Worm (Caenorhabditis elegans) whole organism, L1 larva: ENCODE results near the gene Y40H7A.4.

Experiments used
- F16B12.6 ChIP-seq: fragments of 150-350 bp; optimal IDR thresholded peaks from 2 replicates; lab custom pipeline; 2014; ENCODE audit warnings: missing biosample characterization, missing genetic modification characterization
- Y116A8C.19 ChIP-seq: sonication (generic microtip); optimal IDR thresholded peaks from 2 replicates; lab custom pipeline; 2016; ENCODE audit warnings: missing compliant biosample characterization, missing genetic modification characterization, borderline replicate concordance
- ceh-8 ChIP-seq: fragments of 200-800 bp; sonication (Bioruptor generic); optimal IDR thresholded peaks from 2 replicates; lab custom pipeline; 2018; ENCODE audit warnings: mild to moderate bottlenecking, missing genetic modification characterization, moderate library complexity, missing compliant biosample characterization
- ceh-82 ChIP-seq, 3 experiments: fragments of 150-350 bp in 1 of 3; sonication (generic microtip) in 2 of 3; optimal IDR thresholded peaks; 2 replicates each; lab custom pipeline; 2014 to 2017; ENCODE audit warnings: missing biosample characterization in 3 of 3, missing genetic modification characterization in 3 of 3
- ceh-90 ChIP-seq: sonication (generic microtip); optimal IDR thresholded peaks from 2 replicates; lab custom pipeline; 2016; ENCODE audit warnings: missing genetic modification characterization, missing compliant biosample characterization
- ces-1 ChIP-seq: fragments of 150-350 bp; optimal IDR thresholded peaks from 2 replicates; lab custom pipeline; 2014; ENCODE audit warnings: missing biosample characterization, missing genetic modification reagents, missing genetic modification characterization
- dpl-1 ChIP-seq, 3 experiments: fragments of 150-350 bp in 2 of 3; sonication (generic microtip) in 1 of 3; optimal IDR thresholded peaks; 2 replicates each; lab custom pipeline; 2014 to 2017; ENCODE audit warnings: missing biosample characterization in 3 of 3, missing genetic modification characterization in 3 of 3, missing genetic modification reagents in 3 of 3
- dsc-1 ChIP-seq: sonication (generic microtip); optimal IDR thresholded peaks from 2 replicates; lab custom pipeline; 2016; ENCODE audit warnings: mild to moderate bottlenecking, missing genetic modification characterization, missing compliant biosample characterization
- efl-1 ChIP-seq, 4 experiments: fragments of 150-350 bp; optimal IDR thresholded peaks in 3 of 4; peaks in 1 of 4; 1 replicate in 1 of 4; 2 replicates in 3 of 4; lab custom pipeline; 2014; ENCODE audit warnings: missing biosample characterization in 2 of 4, missing genetic modification characterization in 2 of 4, missing genetic modification reagents in 2 of 4
- elt-2 ChIP-seq: sonication (generic microtip); optimal IDR thresholded peaks from 2 replicates; lab custom pipeline; 2016; ENCODE audit warnings: missing genetic modification characterization, mild to moderate bottlenecking, inconsistent platforms, missing compliant biosample characterization, missing genetic modification reagents
- elt-3 ChIP-seq, 6 experiments: fragments of 150-350 bp in 1 of 6; sonication (generic microtip); optimal IDR thresholded peaks; 2 replicates each; lab custom pipeline; 2017 to 2018; ENCODE audit warnings: missing biosample characterization in 6 of 6, missing genetic modification characterization in 6 of 6, inconsistent platforms in 1 of 6
- ets-5 ChIP-seq: fragments of 200-800 bp; sonication (Bioruptor generic); IDR thresholded peaks from 2 replicates; pipeline ENCODE4 v1.3.6; 2022; ENCODE audit warnings: missing genetic modification characterization, missing compliant biosample characterization
- fkh-4 ChIP-seq: sonication (generic microtip); optimal IDR thresholded peaks from 2 replicates; lab custom pipeline; 2016; ENCODE audit warnings: missing compliant biosample characterization, missing genetic modification characterization, borderline replicate concordance
- hlh-4 ChIP-seq: sonication (generic microtip); optimal IDR thresholded peaks from 2 replicates; lab custom pipeline; 2016; ENCODE audit warnings: mild to moderate bottlenecking, missing genetic modification characterization, missing compliant biosample characterization
- hpl-2 ChIP-seq: fragments of 150-350 bp; optimal IDR thresholded peaks from 2 replicates; lab custom pipeline; 2014; ENCODE audit warnings: missing biosample characterization, missing genetic modification reagents, missing genetic modification characterization
- irx-1 ChIP-seq: sonication (generic microtip); optimal IDR thresholded peaks from 2 replicates; lab custom pipeline; 2016; ENCODE audit warnings: missing genetic modification characterization, missing compliant biosample characterization
- jun-1 ChIP-seq: fragments of 150-350 bp; optimal IDR thresholded peaks from 2 replicates; lab custom pipeline; 2014; ENCODE audit warnings: missing biosample characterization, missing genetic modification reagents, missing genetic modification characterization
- lin-35 ChIP-seq, 2 experiments: fragments of 150-350 bp; optimal IDR thresholded peaks; 2 replicates each; lab custom pipeline; 2014; ENCODE audit warnings: missing biosample characterization in 2 of 2, missing genetic modification characterization in 2 of 2, missing genetic modification reagents in 2 of 2
- lin-39 ChIP-seq: fragments of 150-350 bp; optimal IDR thresholded peaks from 2 replicates; lab custom pipeline; 2014; ENCODE audit warnings: missing biosample characterization, missing genetic modification reagents, missing genetic modification characterization
- lir-3 ChIP-seq: sonication (generic microtip); optimal IDR thresholded peaks from 2 replicates; lab custom pipeline; 2016; ENCODE audit warnings: mild to moderate bottlenecking, missing genetic modification characterization, moderate library complexity, missing compliant biosample characterization; ENCODE audit not compliant: poor library complexity
- lsy-2 ChIP-seq, 2 experiments: fragments of 150-350 bp; optimal IDR thresholded peaks; 2 replicates each; lab custom pipeline; 2014; ENCODE audit warnings: missing biosample characterization in 2 of 2, missing genetic modification characterization in 2 of 2
- mab-9 ChIP-seq: fragments of 200-800 bp; sonication (Bioruptor generic); IDR thresholded peaks from 2 replicates; pipeline ENCODE4 v1.3.6; 2022; ENCODE audit warnings: missing genetic modification reagents, missing genetic modification characterization, missing compliant biosample characterization
- mdl-1 ChIP-seq, 2 experiments: fragments of 150-350 bp; optimal IDR thresholded peaks; 2 replicates each; lab custom pipeline; 2014 to 2017; ENCODE audit warnings: missing biosample characterization in 2 of 2, missing genetic modification characterization in 2 of 2, inconsistent platforms in 1 of 2
- nhr-12 ChIP-seq: sonication (generic microtip); optimal IDR thresholded peaks from 2 replicates; lab custom pipeline; 2017; ENCODE audit warnings: missing biosample characterization, missing genetic modification characterization
- nhr-237 ChIP-seq: fragments of 150-350 bp; optimal IDR thresholded peaks from 2 replicates; lab custom pipeline; 2014; ENCODE audit warnings: missing biosample characterization, missing genetic modification characterization
- nhr-47 ChIP-seq: sonication (generic microtip); optimal IDR thresholded peaks from 2 replicates; lab custom pipeline; 2016; ENCODE audit warnings: mild to moderate bottlenecking, missing genetic modification characterization, moderate library complexity, missing compliant biosample characterization
- nhr-85 ChIP-seq: sonication (generic microtip); peaks from one replicate; lab custom pipeline; 2016; ENCODE audit warnings: missing genetic modification characterization, inconsistent platforms, missing compliant biosample characterization
- pag-3 ChIP-seq: sonication (generic microtip); optimal IDR thresholded peaks from 2 replicates; lab custom pipeline; 2017; ENCODE audit warnings: missing genetic modification characterization, mild to moderate bottlenecking, missing compliant biosample characterization, antibody characterized with exemption, borderline replicate concordance; ENCODE audit not compliant: insufficient read depth
- skn-1 ChIP-seq: fragments of 150-350 bp; optimal IDR thresholded peaks from 2 replicates; lab custom pipeline; 2014; ENCODE audit warnings: missing biosample characterization, missing genetic modification characterization
- snu-23 ChIP-seq: sonication (generic microtip); optimal IDR thresholded peaks from 2 replicates; lab custom pipeline; 2016; ENCODE audit warnings: missing genetic modification characterization, missing compliant biosample characterization
- sptf-1 ChIP-seq: fragments of 150-350 bp; optimal IDR thresholded peaks from 2 replicates; lab custom pipeline; 2014; ENCODE audit warnings: missing biosample characterization, missing genetic modification characterization
- unc-62 ChIP-seq: fragments of 150-350 bp; optimal IDR thresholded peaks from 2 replicates; lab custom pipeline; 2014; ENCODE audit warnings: missing biosample characterization, missing genetic modification reagents, missing genetic modification characterization
- unc-86 ChIP-seq: sonication (generic microtip); optimal IDR thresholded peaks from 2 replicates; lab custom pipeline; 2016; ENCODE audit warnings: missing genetic modification characterization, missing compliant biosample characterization
- unc-98 ChIP-seq: fragments of 200-800 bp; sonication (Bioruptor generic); IDR thresholded peaks from 2 replicates; pipeline ENCODE4 v1.3.6; 2022; ENCODE audit warnings: missing genetic modification characterization, missing compliant biosample characterization
- xbp-1 ChIP-seq: sonication (generic microtip); optimal IDR thresholded peaks from 2 replicates; lab custom pipeline; 2016; ENCODE audit warnings: missing genetic modification characterization, missing compliant biosample characterization
- zip-4 ChIP-seq: fragments of 200-800 bp; sonication (Bioruptor generic); optimal IDR thresholded peaks from 2 replicates; lab custom pipeline; 2018; ENCODE audit warnings: mild to moderate bottlenecking, missing genetic modification characterization, moderate library complexity, missing compliant biosample characterization
- ztf-4 ChIP-seq: fragments of 150-350 bp; optimal IDR thresholded peaks from 2 replicates; lab custom pipeline; 2014; ENCODE audit warnings: missing biosample characterization, missing genetic modification characterization

The Y40H7A.4 gene

DNA sequence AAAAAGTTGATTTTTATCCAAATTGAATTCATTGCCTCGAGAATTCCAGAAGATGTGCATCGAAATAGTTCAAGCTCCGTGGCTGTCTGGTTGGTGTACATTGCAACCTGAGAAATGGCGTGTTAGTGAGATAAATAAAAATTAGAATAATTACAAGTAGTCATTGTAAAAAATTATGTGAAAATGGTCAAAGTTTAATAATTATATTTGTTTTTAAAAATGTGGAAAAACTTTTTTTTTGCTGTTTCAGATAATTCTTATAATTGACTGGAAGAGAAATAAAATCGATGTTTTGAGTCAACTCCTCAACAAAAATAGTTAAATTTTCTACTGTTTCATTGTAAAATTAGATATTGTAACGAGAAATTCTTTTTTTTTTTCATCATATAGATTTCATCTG is 27.6 kb upstream of the Y40H7A.4 start, which contains the start of gene sra-30:
TSS of gene sra-30 (minus strand) at position 101 of the 400 bp plus-strand sequence.
- TF ChIP-seq pag-3 (tag; lab: Kevin White, UChicago): no peak
- no peak for TF ChIP-seq dpl-1 (GFP tag; optimal IDR thresholded peaks at IDR 0.05; lab: Kevin White, UChicago)
- no peak for TF ChIP-seq nhr-47 (tag; lab: Kevin White, UChicago)
- TF ChIP-seq efl-1 (optimal IDR thresholded peaks at IDR 0.05; lab: Kevin White, UChicago): no peak
- TF ChIP-seq efl-1 (GFP tag; optimal IDR thresholded peaks at IDR 0.05 in 1 of 2; lab: Kevin White, UChicago): no peak
- TF ChIP-seq lin-35 (GFP tag; optimal IDR thresholded peaks at IDR 0.05; lab: Kevin White, UChicago): no peak
- no peak for TF ChIP-seq xbp-1
- TF ChIP-seq ces-1 (GFP tag; lab: Kevin White, UChicago): no peak
- no peak for TF ChIP-seq F16B12.6 (tag; lab: Kevin White, UChicago)
- TF ChIP-seq elt-3 (tag; optimal IDR thresholded peaks at IDR 0.05; lab: Kevin White, UChicago): no peak
- TF ChIP-seq ztf-4 (tag; lab: Kevin White, UChicago): no peak
- TF ChIP-seq dsc-1: no peak
- TF ChIP-seq nhr-12 (tag; lab: Kevin White, UChicago): no peak
- no peak for TF ChIP-seq irx-1 (tag; lab: Kevin White, UChicago)
- TF ChIP-seq sptf-1: no peak
- no peak for TF ChIP-seq hpl-2 (GFP tag; lab: Kevin White, UChicago)
- no peak for TF ChIP-seq fkh-4 (tag; lab: Kevin White, UChicago)
- TF ChIP-seq skn-1: no peak
- TF ChIP-seq snu-23 (GFP tag; lab: Kevin White, UChicago): no peak
- TF ChIP-seq zip-4: no peak
- TF ChIP-seq, all 84 proteins: peak for 0

- peak; percentile 72 for TF ChIP-seq unc-98
Measured at ce11 chrIV:15189450-15189849, 14.1 kb upstream of the Y40H7A.4 start.

ce11 chrIV:15188298-15188883 is 13.1 kb upstream of the Y40H7A.4 start:
- peak; percentile 55 for TF ChIP-seq unc-98
- TF ChIP-seq, all 84 proteins: peak for 1; not testable (repeated sequence) for 83

- TF ChIP-seq skn-1 (no peak), jun-1 (tag; lab: Kevin White, UChicago) (no peak), hlh-4 (tag; lab: Kevin White, UChicago) (no peak), mab-9 (GFP tag; lab: Robert Waterston, UW) (no peak), unc-62 (GFP tag; lab: Kevin White, UChicago) (no peak), unc-98 (no peak), F16B12.6 (tag; lab: Kevin White, UChicago) (no peak), lsy-2 (tag; optimal IDR thresholded peaks at IDR 0.05; lab: Kevin White, UChicago) (no peak), nhr-47 (tag; lab: Kevin White, UChicago) (no peak), lin-39 (tag; lab: Kevin White, UChicago) (no peak), ztf-4 (tag; lab: Kevin White, UChicago) (no peak), nhr-85 (tag; lab: Kevin White, UChicago) (no peak), ets-5 (GFP tag; lab: Robert Waterston, UW) (no peak)
Measured at ce11 chrIV:15187517-15188181, 12.3 kb upstream of the Y40H7A.4 start.

ce11 chrIV:15179615-15180014 is 4.3 kb upstream of the Y40H7A.4 start, which contains the start of gene srd-23:
Gene srd-23, plus strand, starts transcription at chrIV:15179915.
- TF ChIP-seq ceh-90 (tag; lab: Kevin White, UChicago) (no peak), Y116A8C.19 (no peak), elt-2 (tag; lab: Kevin White, UChicago) (no peak), ceh-82 (tag; optimal IDR thresholded peaks at IDR 0.05; lab: Kevin White, UChicago) (no peak), mdl-1 (tag; optimal IDR thresholded peaks at IDR 0.05; lab: Kevin White, UChicago) (no peak), lir-3 (tag; lab: Kevin White, UChicago) (no peak), ceh-8 (GFP tag; lab: Kevin White, UChicago) (no peak), hlh-4 (tag; lab: Kevin White, UChicago) (no peak), unc-86 (tag; lab: Kevin White, UChicago) (no peak), nhr-237 (tag; lab: Kevin White, UChicago) (no peak), mab-9 (GFP tag; lab: Robert Waterston, UW) (no peak), ces-1 (GFP tag; lab: Kevin White, UChicago) (no peak), dpl-1 (GFP tag; optimal IDR thresholded peaks at IDR 0.05; lab: Kevin White, UChicago) (no peak)
